Fruit fly (Drosophila melanogaster): ENCODE measurements around the gene Dim1.

Gene Dim1

dm6 chr2L:4375035-4376009, 27.7 kb upstream of the Dim1 start (continued):
- TF ChIP-seq unc-4 (GFP tag; IDR thresholded peaks at IDR 0.05; ENCODE audit: partially characterized antibody) (no peak), Sox100B (GFP tag; optimal IDR thresholded peaks at IDR 0.05) (no peak), her (GFP tag; optimal IDR thresholded peaks at IDR 0.05) (no peak), CG18764 (GFP tag; optimal IDR thresholded peaks at IDR 0.05) (no peak), CG2199 (GFP tag; IDR thresholded peaks at IDR 0.05) (peak; percentile 29; the same call in 1 of the 3 replicates), Med (GFP tag) (peak; percentile 84), nerfin-2 (GFP tag; IDR thresholded peaks at IDR 0.05; ENCODE audit: partially characterized antibody) (no peak), CG13775 (GFP tag; optimal IDR thresholded peaks at IDR 0.05) (no peak), bsh (GFP tag; optimal IDR thresholded peaks at IDR 0.05) (peak in 1 of 2 experiments; percentile 33), kni (GFP tag; optimal IDR thresholded peaks at IDR 0.05) (peak; percentile 43), CG7839 (tag; optimal IDR thresholded peaks at IDR 0.05) (no peak), ac (GFP tag; optimal IDR thresholded peaks at IDR 0.05) (peak; percentile 89), Kr (GFP tag; optimal IDR thresholded peaks at IDR 0.05) (no peak), CG5953 (GFP tag; IDR thresholded peaks at IDR 0.05) (peak; percentile 55; the same call in 1 of the 2 replicates), Trl (optimal IDR thresholded peaks at IDR 0.05) (peak; percentile 31 to 40), Trl (GFP tag; optimal IDR thresholded peaks at IDR 0.05) (no peak), Blimp-1 (GFP tag; optimal IDR thresholded peaks at IDR 0.05) (peak; percentile 37), CG10543 (GFP tag; optimal IDR thresholded peaks at IDR 0.05) (peak; percentile 25), MTF-1 (GFP tag; optimal IDR thresholded peaks at IDR 0.05; ENCODE audit: borderline replicate concordance) (peak; percentile 6), CG2129 (GFP tag; IDR thresholded peaks at IDR 0.05; ENCODE audit: partially characterized antibody) (no peak), Pdp1 (GFP tag; optimal IDR thresholded peaks at IDR 0.05) (peak in 1 of 2 experiments; percentile 6), Stat92E (GFP tag; optimal IDR thresholded peaks at IDR 0.05) (no peak), CG16815 (GFP tag; optimal IDR thresholded peaks at IDR 0.05) (no peak), chm (GFP tag; IDR thresholded peaks at IDR 0.05) (0 out of 2 replicates have a peak, but pooled peaks have one; percentile 27), E2f1 (GFP tag; IDR thresholded peaks at IDR 0.05) (no peak), sens (GFP tag) (peak; percentile 38), ci (GFP tag; IDR thresholded peaks at IDR 0.05) (0 out of 3 replicates have a peak, but pooled peaks have one; percentile 28), CG10431 (GFP tag; optimal IDR thresholded peaks at IDR 0.05) (peak; percentile 43), CG12769 (tag; optimal IDR thresholded peaks at IDR 0.05) (peak; percentile 22), nmo (GFP tag; optimal IDR thresholded peaks at IDR 0.05) (no peak), chinmo (GFP tag; IDR thresholded peaks at IDR 0.05; ENCODE audit: partially characterized antibody) (0 out of 4 replicates have a peak, but pooled peaks have one; percentile 29), CG18599 (GFP tag; optimal IDR thresholded peaks at IDR 0.05) (peak; percentile 15), CG10209 (GFP tag; optimal IDR thresholded peaks at IDR 0.05) (peak; percentile 4), tap (tag; optimal IDR thresholded peaks at IDR 0.05) (no peak), CG31441 (GFP tag; IDR thresholded peaks at IDR 0.05) (0 out of 2 replicates have a peak, but pooled peaks have one; percentile 28), ham (GFP tag; IDR thresholded peaks at IDR 0.05) (no peak), CG15601 (tag; optimal IDR thresholded peaks at IDR 0.05) (peak; percentile 23), CG11456 (GFP tag; IDR thresholded peaks at IDR 0.05) (no peak), vvl (GFP tag; IDR thresholded peaks at IDR 0.05) (peak; percentile 33; the same call in 1 of the 2 replicates), CG4404 (GFP tag; IDR thresholded peaks at IDR 0.05) (no peak), gsb (GFP tag; IDR thresholded peaks at IDR 0.05) (0 out of 2 replicates have a peak, but pooled peaks have one; percentile 26), Elba2 (GFP tag; optimal IDR thresholded peaks at IDR 0.05) (no peak), NFAT (GFP tag; IDR thresholded peaks at IDR 0.05) (peak; percentile 22; the same call in 1 of the 2 replicates)

Data from whole organism, embryonic.